Fruit fly (Drosophila melanogaster) whole organism, wandering third instar larva: Measurements from ENCODE around the gene CG9799.

Source experiments
- Abd-B ChIP-seq: fragments of >200 bp; optimal IDR thresholded peaks from 2 replicates; lab custom pipeline; 2017; ENCODE audit warnings: missing biosample characterization, missing genetic modification characterization
- CG32264 ChIP-seq: fragments of 200-800 bp; sonication (Bioruptor generic); optimal IDR thresholded peaks from 2 replicates; lab custom pipeline; 2016; ENCODE audit warnings: missing biosample characterization, missing genetic modification characterization
- CG9705 ChIP-seq: fragments of 200-800 bp; sonication (Bioruptor generic); optimal IDR thresholded peaks from 2 replicates; lab custom pipeline; 2018; ENCODE audit warnings: missing biosample characterization, mild to moderate bottlenecking, missing genetic modification characterization
- CrebA ChIP-seq: fragments of 200-800 bp; sonication (Bioruptor generic); optimal IDR thresholded peaks from 2 replicates; lab custom pipeline; 2016; ENCODE audit warnings: missing biosample characterization, mild to moderate bottlenecking, missing genetic modification characterization, borderline replicate concordance
- Dfd ChIP-seq: fragments of >200 bp; optimal IDR thresholded peaks from 2 replicates; lab custom pipeline; 2017; ENCODE audit warnings: missing biosample characterization, missing genetic modification characterization
- Dif ChIP-seq: fragments of 200-275, 200-300 bp; sonication (Bioruptor generic); optimal IDR thresholded peaks from 2 replicates; lab custom pipeline; 2018; ENCODE audit warnings: missing biosample characterization, missing genetic modification characterization; ENCODE audit not compliant: partially characterized antibody
- GATAd ChIP-seq: sonication (Bioruptor generic); optimal IDR thresholded peaks from 2 replicates; lab custom pipeline; 2016; ENCODE audit warnings: missing biosample characterization, missing genetic modification characterization
- HLH106 ChIP-seq: fragments of 200-800 bp; optimal IDR thresholded peaks from 3 replicates; lab custom pipeline; 2019; ENCODE audit warnings: missing biosample characterization, mild to moderate bottlenecking, missing genetic modification characterization, moderate library complexity
- Hnf4 ChIP-seq: fragments of 200-800 bp; sonication (Bioruptor generic); optimal IDR thresholded peaks from 2 replicates; lab custom pipeline; 2016; ENCODE audit warnings: missing biosample characterization, mild to moderate bottlenecking, missing genetic modification characterization
- Hr78 ChIP-seq: fragments of >200 bp; optimal IDR thresholded peaks from 2 replicates; lab custom pipeline; 2017; ENCODE audit warnings: missing biosample characterization, missing genetic modification characterization
- Hr83 ChIP-seq: fragments of 200-300 bp; sonication (Bioruptor generic); optimal IDR thresholded peaks from 2 replicates; lab custom pipeline; 2016; ENCODE audit warnings: missing biosample characterization, mild to moderate bottlenecking, missing genetic modification characterization, moderate library complexity; ENCODE audit not compliant: poor library complexity, severe bottlenecking
- Jra ChIP-seq: sonication (Bioruptor generic); optimal IDR thresholded peaks from 2 replicates; lab custom pipeline; 2016; ENCODE audit warnings: missing biosample characterization, missing genetic modification characterization
- Mio ChIP-seq: sonication (Bioruptor generic); optimal IDR thresholded peaks from 2 replicates; lab custom pipeline; 2016; ENCODE audit warnings: missing biosample characterization, missing genetic modification characterization
- Myc ChIP-seq: fragments of >200 bp; optimal IDR thresholded peaks from 2 replicates; lab custom pipeline; 2017
- N ChIP-seq: fragments of >200 bp; optimal IDR thresholded peaks from 2 replicates; lab custom pipeline; 2018; ENCODE audit warnings: missing biosample characterization, missing external identifiers, missing genetic modification characterization
- OdsH ChIP-seq: fragments of 200-800 bp; sonication (Bioruptor generic); optimal IDR thresholded peaks from 2 replicates; lab custom pipeline; 2016; ENCODE audit warnings: missing biosample characterization, mild to moderate bottlenecking, missing genetic modification characterization
- Rel ChIP-seq, 2 experiments: fragments of 200-800 bp; sonication (Bioruptor generic) in 1 of 2; optimal IDR thresholded peaks; 2 replicates in 1 of 2; 3 replicates in 1 of 2; lab custom pipeline; 2016 to 2019; ENCODE audit warnings: mild to moderate bottlenecking in 2 of 2, missing biosample characterization in 2 of 2, missing genetic modification characterization in 2 of 2, moderate library complexity in 1 of 2
- Sp1 ChIP-seq: fragments of 200-800 bp; sonication (Bioruptor generic); optimal IDR thresholded peaks from 3 replicates; lab custom pipeline; 2019; ENCODE audit warnings: missing biosample characterization, mild to moderate bottlenecking, missing genetic modification characterization, moderate library complexity
- Vsx2 ChIP-seq: fragments of 200-300, 225-300 bp; sonication (Bioruptor generic); optimal IDR thresholded peaks from 2 replicates; lab custom pipeline; 2018; ENCODE audit warnings: missing biosample characterization, missing genetic modification characterization; ENCODE audit not compliant: partially characterized antibody
- br ChIP-seq: fragments of 200-800 bp; sonication (Bioruptor generic); optimal IDR thresholded peaks from 2 replicates; lab custom pipeline; 2016; ENCODE audit warnings: missing biosample characterization, missing genetic modification characterization
- brk ChIP-seq: fragments of 200-800 bp; sonication (Bioruptor generic); optimal IDR thresholded peaks from 2 replicates; lab custom pipeline; 2016; ENCODE audit warnings: missing biosample characterization, mild to moderate bottlenecking, missing genetic modification characterization
- dl ChIP-seq, 2 experiments: fragments of 175-275, 200-275 bp in 1 of 2; fragments of 200-275 bp in 1 of 2; sonication (Bioruptor generic); optimal IDR thresholded peaks; lab custom pipeline; 2018; ENCODE audit warnings: mild to moderate bottlenecking in 2 of 2, missing biosample characterization in 2 of 2, missing genetic modification characterization in 2 of 2, moderate library complexity in 2 of 2; ENCODE audit not compliant: partially characterized antibody in 2 of 2, insufficient read depth in 1 of 2
- dmrt93B ChIP-seq: fragments of 200-800 bp; sonication (Bioruptor generic); optimal IDR thresholded peaks from 2 replicates; lab custom pipeline; 2018; ENCODE audit warnings: missing biosample characterization, mild to moderate bottlenecking, missing genetic modification characterization
- dsf ChIP-seq: sonication (Bioruptor generic); optimal IDR thresholded peaks from 2 replicates; lab custom pipeline; 2016; ENCODE audit warnings: missing biosample characterization, missing genetic modification characterization, borderline replicate concordance
- ey ChIP-seq: fragments of 200-800 bp; sonication (Bioruptor generic); optimal IDR thresholded peaks from 2 replicates; lab custom pipeline; 2016; ENCODE audit warnings: missing biosample characterization, missing genetic modification characterization
- foxo ChIP-seq, 2 experiments: fragments of 200-800 bp; sonication (Bioruptor generic); optimal IDR thresholded peaks; 2 replicates in 1 of 2; 3 replicates in 1 of 2; lab custom pipeline; 2016 to 2017; ENCODE audit warnings: missing biosample characterization in 2 of 2, missing genetic modification characterization in 2 of 2
- fru ChIP-seq: fragments of 200-800 bp; sonication (Bioruptor generic); optimal IDR thresholded peaks from 3 replicates; lab custom pipeline; 2016; ENCODE audit warnings: missing biosample characterization, mild to moderate bottlenecking, missing genetic modification characterization
- h ChIP-seq: fragments of 200-800 bp; sonication (Bioruptor generic); optimal IDR thresholded peaks from 3 replicates; lab custom pipeline; 2016; ENCODE audit warnings: missing biosample characterization, mild to moderate bottlenecking, missing genetic modification characterization
- jim ChIP-seq: fragments of 175-275, 200-325 bp; sonication (Bioruptor generic); optimal IDR thresholded peaks from 2 replicates; lab custom pipeline; 2016; ENCODE audit warnings: missing biosample characterization, mild to moderate bottlenecking, missing genetic modification characterization
- lola ChIP-seq: fragments of >200 bp; optimal IDR thresholded peaks from 2 replicates; lab custom pipeline; 2017; ENCODE audit warnings: missing biosample characterization, missing genetic modification characterization
- pan ChIP-seq: fragments of >200 bp; optimal IDR thresholded peaks from 2 replicates; lab custom pipeline; 2017
- psq ChIP-seq: fragments of 200-800 bp; sonication (Bioruptor generic); optimal IDR thresholded peaks from 3 replicates; lab custom pipeline; 2017; ENCODE audit warnings: missing biosample characterization, mild to moderate bottlenecking, missing genetic modification characterization, moderate library complexity
- rgr ChIP-seq: fragments of 200-800 bp; sonication (Bioruptor generic); optimal IDR thresholded peaks from 3 replicates; lab custom pipeline; 2016; ENCODE audit warnings: missing biosample characterization, mild to moderate bottlenecking, missing genetic modification characterization
- sage ChIP-seq: fragments of 200-800 bp; sonication (Bioruptor generic); optimal IDR thresholded peaks from 2 replicates; lab custom pipeline; 2016; ENCODE audit warnings: missing biosample characterization, mild to moderate bottlenecking, missing genetic modification characterization
- sv ChIP-seq: fragments of 200-800 bp; sonication (Bioruptor generic); optimal IDR thresholded peaks from 3 replicates; lab custom pipeline; 2016; ENCODE audit warnings: missing biosample characterization, missing genetic modification characterization
- tai ChIP-seq: sonication (Bioruptor generic); optimal IDR thresholded peaks from 2 replicates; lab custom pipeline; 2016; ENCODE audit warnings: missing biosample characterization, missing genetic modification characterization
- usp ChIP-seq: fragments of >200 bp; optimal IDR thresholded peaks from 2 replicates; lab custom pipeline; 2017; ENCODE audit warnings: missing biosample characterization, missing genetic modification characterization
- woc ChIP-seq: sonication (Bioruptor generic); optimal IDR thresholded peaks from 2 replicates; lab custom pipeline; 2016; ENCODE audit warnings: missing biosample characterization, mild to moderate bottlenecking, missing genetic modification characterization

CG9799 gene

DNA sequence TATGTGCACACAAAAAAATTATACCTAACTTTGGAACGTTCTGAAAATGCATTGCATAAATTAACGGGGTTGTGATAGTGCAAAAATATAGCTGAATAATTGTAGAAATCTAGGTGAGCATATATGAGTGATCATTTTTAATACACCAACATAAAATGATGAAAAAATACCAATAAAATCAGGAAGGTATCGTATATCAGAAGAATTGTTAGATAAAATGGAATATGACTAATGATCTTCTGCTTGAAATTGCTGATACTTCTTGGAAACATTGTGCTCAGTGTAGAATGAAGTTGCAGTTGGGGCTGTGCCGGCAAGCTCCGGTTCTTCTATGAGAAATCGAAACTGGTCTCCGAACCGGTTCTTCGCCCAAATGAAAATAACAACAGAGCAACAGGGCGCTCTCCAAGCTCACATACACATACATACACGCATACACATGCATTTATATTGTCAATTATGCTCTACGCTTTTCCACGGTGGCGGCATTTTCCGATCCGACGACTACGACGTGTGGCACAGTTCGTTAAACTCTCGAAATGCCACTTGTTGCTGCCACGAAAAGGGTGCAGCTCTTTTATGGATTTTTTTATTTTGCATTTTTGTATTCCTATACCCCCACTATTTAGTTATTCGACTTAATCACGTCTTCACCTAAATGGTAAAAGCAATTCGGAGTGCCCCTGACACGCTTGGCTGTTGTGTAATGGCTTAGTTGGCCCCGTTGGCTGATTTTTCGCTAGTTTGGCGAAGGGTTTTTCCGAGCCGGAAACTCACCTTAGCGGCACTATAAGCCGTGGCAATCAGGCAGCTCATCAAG, 12.6 kb upstream of the CG9799 start:
- no peak for TF ChIP-seq Dfd (GFP tag; lab: Kevin White, UChicago)
- TF ChIP-seq HLH106 (tag; lab: Kevin White, UChicago) = peak; percentile 93
- TF ChIP-seq OdsH (GFP tag; lab: Kevin White, UChicago) = peak; percentile 95
- peak; percentile 80 for TF ChIP-seq brk (GFP tag; lab: Kevin White, UChicago)
- TF ChIP-seq jim (GFP tag; lab: Kevin White, UChicago) = no peak
- peak; percentile 59 for TF ChIP-seq Dif (GFP tag; lab: Kevin White, UChicago)
- peak; percentile 76 for TF ChIP-seq tai (GFP tag; lab: Kevin White, UChicago)
- TF ChIP-seq CG32264 (GFP tag; lab: Kevin White, UChicago) = peak; percentile 76
- peak; percentile 90 for TF ChIP-seq psq (GFP tag; lab: Kevin White, UChicago)
- peak; percentile 95 for TF ChIP-seq Sp1
- peak; percentile 27 for TF ChIP-seq CrebA (GFP tag; lab: Kevin White, UChicago)
- peak; percentile 86 for TF ChIP-seq sage
- no peak for TF ChIP-seq Hr78 (GFP tag; lab: Kevin White, UChicago)
- peak; percentile 94 for TF ChIP-seq h (GFP tag; lab: Kevin White, UChicago)
- TF ChIP-seq Mio (GFP tag; lab: Kevin White, UChicago) = peak; percentile 24
- TF ChIP-seq Hr83 (GFP tag; lab: Kevin White, UChicago) = no peak
- no peak for TF ChIP-seq GATAd (GFP tag; lab: Kevin White, UChicago)
- TF ChIP-seq pan (lab: Kevin White, UChicago) = no peak
- TF ChIP-seq foxo (GFP tag; optimal IDR thresholded peaks at IDR 0.05; lab: Kevin White, UChicago) = peak; percentile 68 to 94
- TF ChIP-seq dl (GFP tag; optimal IDR thresholded peaks at IDR 0.05; lab: Kevin White, UChicago; ENCODE audit: insufficient read depth in 1 of 2, partially characterized antibody in 2 of 2) = no peak
- TF ChIP-seq fru (GFP tag; lab: Kevin White, UChicago) = peak; percentile 95
- TF ChIP-seq Abd-B = no peak
- no peak for TF ChIP-seq usp
- no peak for TF ChIP-seq Myc
- peak; percentile 95 for TF ChIP-seq br
- TF ChIP-seq Jra = peak; percentile 85
- TF ChIP-seq rgr (GFP tag; lab: Kevin White, UChicago) = peak; percentile 93
- peak; percentile 81 for TF ChIP-seq dmrt93B (GFP tag; lab: Kevin White, UChicago)
- TF ChIP-seq CG9705 (GFP tag; lab: Kevin White, UChicago) = peak; percentile 81
- TF ChIP-seq lola = no peak
- TF ChIP-seq Rel (GFP tag; optimal IDR thresholded peaks at IDR 0.05; lab: Kevin White, UChicago) = peak; percentile 31
- TF ChIP-seq Rel (tag; optimal IDR thresholded peaks at IDR 0.05; lab: Kevin White, UChicago) = peak; percentile 65
- no peak for TF ChIP-seq N
- TF ChIP-seq ey (GFP tag; lab: Kevin White, UChicago) = peak; percentile 94
- TF ChIP-seq woc = peak; percentile 92
- TF ChIP-seq Vsx2 (GFP tag; lab: Kevin White, UChicago) = peak; percentile 47
- TF ChIP-seq dsf (GFP tag; lab: Kevin White, UChicago) = peak; percentile 73
- TF ChIP-seq sv = peak; percentile 85
- TF ChIP-seq Hnf4 (GFP tag; lab: Kevin White, UChicago) = peak; percentile 91

DNA sequence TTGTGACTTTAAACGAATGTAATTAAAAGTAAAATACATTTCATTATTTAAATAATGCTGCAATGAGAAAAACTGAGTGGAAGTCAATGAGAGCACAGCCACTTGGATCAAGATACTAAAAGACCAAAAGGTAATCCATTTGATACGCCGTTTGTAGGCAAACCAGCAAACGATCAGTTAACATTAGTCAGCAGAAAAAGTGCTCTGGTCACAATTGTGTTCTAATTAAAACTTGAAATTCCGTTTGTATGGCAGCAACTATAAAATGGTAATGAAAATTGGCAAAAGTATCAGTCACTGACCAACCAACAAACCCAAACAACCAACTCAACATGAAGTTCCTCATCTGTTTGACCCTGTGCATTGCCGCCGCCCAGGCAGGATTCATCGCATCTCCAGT, 9.0 kb upstream of the CG9799 start, which contains the start of gene CG14377:
Gene CG14377, plus strand, starts transcription at position 301 of the 400 bp plus-strand sequence.
- no peak for TF ChIP-seq Dif (GFP tag; lab: Kevin White, UChicago)
- no peak for TF ChIP-seq GATAd (GFP tag; lab: Kevin White, UChicago)
- TF ChIP-seq Jra = no peak
- TF ChIP-seq Hr83 (GFP tag; lab: Kevin White, UChicago) = no peak
- TF ChIP-seq foxo (GFP tag; optimal IDR thresholded peaks at IDR 0.05; lab: Kevin White, UChicago) = no peak
- no peak for TF ChIP-seq h (GFP tag; lab: Kevin White, UChicago)
